Worm (Caenorhabditis elegans) whole organism, midembryonic: ENCODE results near the gene T10F2.2.

ENCODE experiments used
- cog-1 ChIP-seq: sonication (generic microtip); optimal IDR thresholded peaks from 2 replicates; lab custom pipeline; 2016; ENCODE audit warnings: missing genetic modification characterization, missing compliant biosample characterization
- flt-1 ChIP-seq: fragments of 200-800 bp; sonication (Bioruptor generic); IDR thresholded peaks from 2 replicates; pipeline ENCODE4 v1.3.6; 2022; ENCODE audit warnings: missing genetic modification characterization, missing compliant biosample characterization
- klf-2 ChIP-seq: fragments of 200-800 bp; sonication (Bioruptor generic); conservative IDR thresholded peaks from 2 replicates; pipeline ENCODE4 v1.3.6; 2022; ENCODE audit warnings: missing genetic modification reagents, missing genetic modification characterization, missing compliant biosample characterization
- med-1 ChIP-seq: sonication (generic microtip); optimal IDR thresholded peaks from 2 replicates; lab custom pipeline; 2017; ENCODE audit warnings: missing genetic modification characterization, mild to moderate bottlenecking, missing compliant biosample characterization, antibody characterized with exemption, missing genetic modification reagents; ENCODE audit not compliant: insufficient read depth
- tab-1 ChIP-seq: fragments of 200-800 bp; sonication (Bioruptor generic); IDR thresholded peaks from 2 replicates; pipeline ENCODE4 v1.3.6; 2022; ENCODE audit warnings: missing genetic modification characterization, missing compliant biosample characterization
- ztf-23 ChIP-seq: fragments of 200-800 bp; sonication (Bioruptor generic); IDR thresholded peaks from 2 replicates; pipeline ENCODE4 v1.3.6; 2022; ENCODE audit warnings: missing genetic modification reagents, missing genetic modification characterization, missing compliant biosample characterization
- ztf-29 ChIP-seq: fragments of 200-800 bp; sonication (Bioruptor generic); IDR thresholded peaks from 2 replicates; pipeline ENCODE4 v1.3.6; 2022; ENCODE audit warnings: missing genetic modification reagents, missing genetic modification characterization, missing compliant biosample characterization

DNA sequence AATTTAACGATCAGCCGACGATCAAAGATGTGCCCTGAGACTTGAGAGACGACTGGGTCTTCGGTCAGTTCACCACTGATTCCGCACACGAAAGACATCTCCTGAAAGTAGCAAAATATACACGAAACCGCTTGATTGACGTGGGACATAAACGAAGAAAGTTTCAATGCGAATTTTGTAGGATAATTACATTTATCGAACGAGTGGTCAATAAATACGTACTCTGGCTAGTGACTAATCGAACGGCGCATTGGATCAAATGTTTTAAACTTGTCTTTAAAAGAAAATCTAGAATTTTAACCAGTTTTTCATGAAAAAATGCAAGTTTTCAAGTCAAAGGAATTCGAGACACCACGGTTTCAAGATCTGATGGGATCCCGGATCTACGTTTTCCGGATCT, 6.8 kb upstream of the T10F2.2 start, which contains the start of gene prp-19:
- TF ChIP-seq cog-1 (tag; lab: Kevin White, UChicago): no peak
- TF ChIP-seq tab-1 (GFP tag; lab: Robert Waterston, UW): no peak
- TF ChIP-seq klf-2: no peak
- TF ChIP-seq flt-1: no peak
- TF ChIP-seq med-1 (GFP tag; lab: Kevin White, UChicago): no peak
- TF ChIP-seq ztf-23 (GFP tag; lab: Robert Waterston, UW): no peak
- TF ChIP-seq ztf-29: no peak
